Fruit fly (Drosophila melanogaster) whole organism, wandering third instar larva: Measurements from ENCODE around the gene dia.
A peak's percentile ranks its signal among the peaks of the same experiment; 100 is the strongest.

Experiments
- Abd-B ChIP-seq: fragments of >200 bp; optimal IDR thresholded peaks from 2 replicates; lab custom pipeline; 2017; ENCODE audit warnings: missing biosample characterization, missing genetic modification characterization
- CG32264 ChIP-seq: fragments of 200-800 bp; sonication (Bioruptor generic); optimal IDR thresholded peaks from 2 replicates; lab custom pipeline; 2016; ENCODE audit warnings: missing biosample characterization, missing genetic modification characterization
- CG9705 ChIP-seq: fragments of 200-800 bp; sonication (Bioruptor generic); optimal IDR thresholded peaks from 2 replicates; lab custom pipeline; 2018; ENCODE audit warnings: missing biosample characterization, mild to moderate bottlenecking, missing genetic modification characterization
- CrebA ChIP-seq: fragments of 200-800 bp; sonication (Bioruptor generic); optimal IDR thresholded peaks from 2 replicates; lab custom pipeline; 2016; ENCODE audit warnings: missing biosample characterization, mild to moderate bottlenecking, missing genetic modification characterization, borderline replicate concordance
- Dfd ChIP-seq: fragments of >200 bp; optimal IDR thresholded peaks from 2 replicates; lab custom pipeline; 2017; ENCODE audit warnings: missing biosample characterization, missing genetic modification characterization
- GATAd ChIP-seq: sonication (Bioruptor generic); optimal IDR thresholded peaks from 2 replicates; lab custom pipeline; 2016; ENCODE audit warnings: missing biosample characterization, missing genetic modification characterization
- HLH106 ChIP-seq: fragments of 200-800 bp; optimal IDR thresholded peaks from 3 replicates; lab custom pipeline; 2019; ENCODE audit warnings: missing biosample characterization, mild to moderate bottlenecking, missing genetic modification characterization, moderate library complexity
- Hnf4 ChIP-seq: fragments of 200-800 bp; sonication (Bioruptor generic); optimal IDR thresholded peaks from 2 replicates; lab custom pipeline; 2016; ENCODE audit warnings: missing biosample characterization, mild to moderate bottlenecking, missing genetic modification characterization
- Hr78 ChIP-seq: fragments of >200 bp; optimal IDR thresholded peaks from 2 replicates; lab custom pipeline; 2017; ENCODE audit warnings: missing biosample characterization, missing genetic modification characterization
- Hr83 ChIP-seq: fragments of 200-300 bp; sonication (Bioruptor generic); optimal IDR thresholded peaks from 2 replicates; lab custom pipeline; 2016; ENCODE audit warnings: missing biosample characterization, mild to moderate bottlenecking, missing genetic modification characterization, moderate library complexity; ENCODE audit not compliant: poor library complexity, severe bottlenecking
- Mio ChIP-seq: sonication (Bioruptor generic); optimal IDR thresholded peaks from 2 replicates; lab custom pipeline; 2016; ENCODE audit warnings: missing biosample characterization, missing genetic modification characterization
- N ChIP-seq: fragments of >200 bp; optimal IDR thresholded peaks from 2 replicates; lab custom pipeline; 2018; ENCODE audit warnings: missing biosample characterization, missing external identifiers, missing genetic modification characterization
- OdsH ChIP-seq: fragments of 200-800 bp; sonication (Bioruptor generic); optimal IDR thresholded peaks from 2 replicates; lab custom pipeline; 2016; ENCODE audit warnings: missing biosample characterization, mild to moderate bottlenecking, missing genetic modification characterization
- Rel ChIP-seq, 2 experiments: fragments of 200-800 bp; sonication (Bioruptor generic) in 1 of 2; optimal IDR thresholded peaks; 2 replicates in 1 of 2; 3 replicates in 1 of 2; lab custom pipeline; 2016 to 2019; ENCODE audit warnings: mild to moderate bottlenecking in 2 of 2, missing biosample characterization in 2 of 2, missing genetic modification characterization in 2 of 2, moderate library complexity in 1 of 2
- Sp1 ChIP-seq: fragments of 200-800 bp; sonication (Bioruptor generic); optimal IDR thresholded peaks from 3 replicates; lab custom pipeline; 2019; ENCODE audit warnings: missing biosample characterization, mild to moderate bottlenecking, missing genetic modification characterization, moderate library complexity
- Vsx2 ChIP-seq: fragments of 200-300, 225-300 bp; sonication (Bioruptor generic); optimal IDR thresholded peaks from 2 replicates; lab custom pipeline; 2018; ENCODE audit warnings: missing biosample characterization, missing genetic modification characterization; ENCODE audit not compliant: partially characterized antibody
- br ChIP-seq: fragments of 200-800 bp; sonication (Bioruptor generic); optimal IDR thresholded peaks from 2 replicates; lab custom pipeline; 2016; ENCODE audit warnings: missing biosample characterization, missing genetic modification characterization
- dmrt93B ChIP-seq: fragments of 200-800 bp; sonication (Bioruptor generic); optimal IDR thresholded peaks from 2 replicates; lab custom pipeline; 2018; ENCODE audit warnings: missing biosample characterization, mild to moderate bottlenecking, missing genetic modification characterization
- ey ChIP-seq: fragments of 200-800 bp; sonication (Bioruptor generic); optimal IDR thresholded peaks from 2 replicates; lab custom pipeline; 2016; ENCODE audit warnings: missing biosample characterization, missing genetic modification characterization
- foxo ChIP-seq, 2 experiments: fragments of 200-800 bp; sonication (Bioruptor generic); optimal IDR thresholded peaks; 2 replicates in 1 of 2; 3 replicates in 1 of 2; lab custom pipeline; 2016 to 2017; ENCODE audit warnings: missing biosample characterization in 2 of 2, missing genetic modification characterization in 2 of 2
- fru ChIP-seq: fragments of 200-800 bp; sonication (Bioruptor generic); optimal IDR thresholded peaks from 3 replicates; lab custom pipeline; 2016; ENCODE audit warnings: missing biosample characterization, mild to moderate bottlenecking, missing genetic modification characterization
- h ChIP-seq: fragments of 200-800 bp; sonication (Bioruptor generic); optimal IDR thresholded peaks from 3 replicates; lab custom pipeline; 2016; ENCODE audit warnings: missing biosample characterization, mild to moderate bottlenecking, missing genetic modification characterization
- jim ChIP-seq: fragments of 175-275, 200-325 bp; sonication (Bioruptor generic); optimal IDR thresholded peaks from 2 replicates; lab custom pipeline; 2016; ENCODE audit warnings: missing biosample characterization, mild to moderate bottlenecking, missing genetic modification characterization
- psq ChIP-seq: fragments of 200-800 bp; sonication (Bioruptor generic); optimal IDR thresholded peaks from 3 replicates; lab custom pipeline; 2017; ENCODE audit warnings: missing biosample characterization, mild to moderate bottlenecking, missing genetic modification characterization, moderate library complexity
- rgr ChIP-seq: fragments of 200-800 bp; sonication (Bioruptor generic); optimal IDR thresholded peaks from 3 replicates; lab custom pipeline; 2016; ENCODE audit warnings: missing biosample characterization, mild to moderate bottlenecking, missing genetic modification characterization
- sage ChIP-seq: fragments of 200-800 bp; sonication (Bioruptor generic); optimal IDR thresholded peaks from 2 replicates; lab custom pipeline; 2016; ENCODE audit warnings: missing biosample characterization, mild to moderate bottlenecking, missing genetic modification characterization
- sv ChIP-seq: fragments of 200-800 bp; sonication (Bioruptor generic); optimal IDR thresholded peaks from 3 replicates; lab custom pipeline; 2016; ENCODE audit warnings: missing biosample characterization, missing genetic modification characterization
- tai ChIP-seq: sonication (Bioruptor generic); optimal IDR thresholded peaks from 2 replicates; lab custom pipeline; 2016; ENCODE audit warnings: missing biosample characterization, missing genetic modification characterization
- usp ChIP-seq: fragments of >200 bp; optimal IDR thresholded peaks from 2 replicates; lab custom pipeline; 2017; ENCODE audit warnings: missing biosample characterization, missing genetic modification characterization
- woc ChIP-seq: sonication (Bioruptor generic); optimal IDR thresholded peaks from 2 replicates; lab custom pipeline; 2016; ENCODE audit warnings: missing biosample characterization, mild to moderate bottlenecking, missing genetic modification characterization

The dia gene

DNA sequence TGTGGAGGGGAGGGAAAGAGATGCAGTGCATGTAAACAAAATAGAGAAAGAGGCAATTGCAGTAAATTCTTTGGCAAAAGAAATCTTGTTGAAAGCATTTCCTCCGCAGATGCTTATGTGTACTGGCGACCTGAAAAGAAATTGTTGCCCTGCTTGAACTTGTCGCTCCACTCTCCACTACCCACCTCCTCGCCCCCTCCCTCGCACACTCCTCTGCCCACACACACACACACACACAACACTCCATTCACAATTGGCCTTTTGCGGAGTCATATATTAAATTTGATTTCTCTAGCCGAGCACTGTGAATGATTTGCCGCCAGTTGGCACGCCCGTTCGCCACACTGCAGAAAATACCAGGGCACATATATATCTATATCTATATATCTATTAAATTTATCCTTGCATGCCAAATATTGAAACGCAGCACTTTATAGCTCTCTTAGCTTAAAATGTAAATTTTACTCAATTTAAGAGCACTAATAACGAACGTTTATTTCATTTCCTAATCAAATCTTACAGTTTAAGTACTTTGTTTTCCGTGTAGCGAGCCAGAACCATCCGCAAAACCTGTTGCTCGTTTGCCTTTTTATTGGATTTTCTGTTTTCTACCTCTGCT lies 1.0 kb downstream of the dia start:
- TF ChIP-seq N (GFP tag; lab: Kevin White, UChicago) (no peak), usp (GFP tag; lab: Kevin White, UChicago) (no peak), Dfd (GFP tag; lab: Kevin White, UChicago) (no peak), foxo (GFP tag; optimal IDR thresholded peaks at IDR 0.05; lab: Kevin White, UChicago) (peak; percentile 20 to 76), psq (peak; percentile 54), OdsH (GFP tag; lab: Kevin White, UChicago) (peak; percentile 75), ey (GFP tag; lab: Kevin White, UChicago) (peak; percentile 71), Sp1 (GFP tag; lab: Kevin White, UChicago) (peak; percentile 77), woc (peak; percentile 34), br (GFP tag; lab: Kevin White, UChicago) (peak; percentile 56), HLH106 (tag; lab: Kevin White, UChicago) (peak; percentile 81), fru (peak; percentile 81), rgr (peak; percentile 75), Hnf4 (GFP tag; lab: Kevin White, UChicago) (peak; percentile 63), sage (no peak), CG9705 (GFP tag; lab: Kevin White, UChicago) (peak; percentile 50), Mio (GFP tag; lab: Kevin White, UChicago) (no peak), Hr78 (GFP tag; lab: Kevin White, UChicago) (peak; percentile 27), sv (GFP tag; lab: Kevin White, UChicago) (peak; percentile 60), h (GFP tag; lab: Kevin White, UChicago) (peak; percentile 79), Abd-B (GFP tag; lab: Kevin White, UChicago) (no peak), CG32264 (GFP tag; lab: Kevin White, UChicago) (peak; percentile 38), dmrt93B (GFP tag; lab: Kevin White, UChicago) (peak; percentile 29), Rel (GFP tag; optimal IDR thresholded peaks at IDR 0.05; lab: Kevin White, UChicago) (no peak), Rel (tag; optimal IDR thresholded peaks at IDR 0.05; lab: Kevin White, UChicago) (peak; percentile 4)
- TF ChIP-seq, all 38 proteins: peak for 18

- TF ChIP-seq br (GFP tag; lab: Kevin White, UChicago) (peak; percentile 65), Dfd (GFP tag; lab: Kevin White, UChicago) (peak; percentile 53), Hnf4 (GFP tag; lab: Kevin White, UChicago) (peak; percentile 64), psq (peak; percentile 25), Hr83 (peak; percentile 54), Sp1 (GFP tag; lab: Kevin White, UChicago) (peak; percentile 58), CG32264 (GFP tag; lab: Kevin White, UChicago) (peak; percentile 15), fru (peak; percentile 66), GATAd (GFP tag; lab: Kevin White, UChicago) (no peak), rgr (peak; percentile 72), HLH106 (tag; lab: Kevin White, UChicago) (peak; percentile 70), sv (GFP tag; lab: Kevin White, UChicago) (no peak), usp (GFP tag; lab: Kevin White, UChicago) (no peak), dmrt93B (GFP tag; lab: Kevin White, UChicago) (peak; percentile 38), ey (GFP tag; lab: Kevin White, UChicago) (peak; percentile 62), sage (peak; percentile 59), Hr78 (GFP tag; lab: Kevin White, UChicago) (no peak), Rel (GFP tag; optimal IDR thresholded peaks at IDR 0.05; lab: Kevin White, UChicago) (no peak), Rel (tag; optimal IDR thresholded peaks at IDR 0.05; lab: Kevin White, UChicago) (peak; percentile 65), h (GFP tag; lab: Kevin White, UChicago) (peak; percentile 79), OdsH (GFP tag; lab: Kevin White, UChicago) (peak; percentile 57), tai (GFP tag; lab: Kevin White, UChicago) (no peak), Vsx2 (GFP tag; lab: Kevin White, UChicago) (no peak), CG9705 (GFP tag; lab: Kevin White, UChicago) (no peak), woc (peak; percentile 40), Abd-B (GFP tag; lab: Kevin White, UChicago) (no peak), jim (GFP tag; lab: Kevin White, UChicago) (no peak), foxo (GFP tag; optimal IDR thresholded peaks at IDR 0.05; lab: Kevin White, UChicago) (peak in 1 of 2 experiments; percentile 77)
These were observed 2.0 kb downstream of the dia start for dm6 chr2L:20759809-20760485.

- TF ChIP-seq Mio (GFP tag; lab: Kevin White, UChicago) (no peak), sage (no peak), br (GFP tag; lab: Kevin White, UChicago) (no peak), psq (no peak), h (GFP tag; lab: Kevin White, UChicago) (peak; percentile 16), Rel (GFP tag; optimal IDR thresholded peaks at IDR 0.05; lab: Kevin White, UChicago) (no peak), Rel (tag; optimal IDR thresholded peaks at IDR 0.05; lab: Kevin White, UChicago) (peak; percentile 100), Sp1 (GFP tag; lab: Kevin White, UChicago) (no peak), CrebA (GFP tag; lab: Kevin White, UChicago) (no peak), rgr (peak; percentile 24)
These were observed 3.0 kb downstream of the dia start for dm6 chr2L:20760956-20761355.
